Worm (Caenorhabditis elegans) whole organism, late embryonic: ENCODE results near the gene K02E2.6.

Source experiments
- ceh-24 ChIP-seq: sonication (generic microtip); optimal IDR thresholded peaks from 2 replicates; lab custom pipeline; 2016; ENCODE audit warnings: mild to moderate bottlenecking, missing genetic modification characterization, missing compliant biosample characterization
- ceh-30 ChIP-seq: fragments of 150-350 bp; optimal IDR thresholded peaks from 2 replicates; lab custom pipeline; 2014; ENCODE audit warnings: missing biosample characterization, missing genetic modification characterization
- ceh-31 ChIP-seq: sonication (generic microtip); optimal IDR thresholded peaks from 2 replicates; lab custom pipeline; 2016; ENCODE audit warnings: missing genetic modification characterization, missing compliant biosample characterization
- ceh-48 ChIP-seq: sonication (generic microtip); optimal IDR thresholded peaks from 2 replicates; lab custom pipeline; 2016; ENCODE audit warnings: missing genetic modification characterization, inconsistent platforms, missing compliant biosample characterization
- dmd-4 ChIP-seq: sonication (generic microtip); optimal IDR thresholded peaks from 2 replicates; lab custom pipeline; 2016; ENCODE audit warnings: borderline replicate concordance, missing genetic modification characterization, missing compliant biosample characterization
- nfya-1 ChIP-seq: sonication (generic microtip); optimal IDR thresholded peaks from 2 replicates; lab custom pipeline; 2017; ENCODE audit warnings: missing genetic modification characterization, mild to moderate bottlenecking, missing compliant biosample characterization, antibody characterized with exemption, moderate library complexity
- nhr-232 ChIP-seq: sonication (generic microtip); optimal IDR thresholded peaks from 2 replicates; lab custom pipeline; 2016; ENCODE audit warnings: missing genetic modification characterization, missing compliant biosample characterization
- ref-2 ChIP-seq: sonication (generic microtip); optimal IDR thresholded peaks from 2 replicates; lab custom pipeline; 2016; ENCODE audit warnings: missing genetic modification characterization, missing compliant biosample characterization
- unc-3 ChIP-seq, 2 experiments: fragments of 200-800 bp in 1 of 2; sonication (Bioruptor generic) in 1 of 2; sonication (generic microtip) in 1 of 2; conservative IDR thresholded peaks in 1 of 2; optimal IDR thresholded peaks in 1 of 2; 2 replicates each; pipeline versions ENCODE4 v1.3.6 to Lab custom; 2016 to 2022; ENCODE audit warnings: missing compliant biosample characterization in 2 of 2, missing genetic modification characterization in 2 of 2, missing genetic modification reagents in 1 of 2
- unc-55 ChIP-seq: sonication (generic microtip); optimal IDR thresholded peaks from 2 replicates; lab custom pipeline; 2017; ENCODE audit warnings: missing biosample characterization, missing genetic modification reagents, missing genetic modification characterization

- TF ChIP-seq ceh-24 (tag; lab: Kevin White, UChicago) (no peak), nhr-232 (tag; lab: Kevin White, UChicago) (no peak), unc-3 (GFP tag; conservative IDR thresholded peaks at IDR 0.05; lab: Robert Waterston, UW) (no peak), unc-3 (tag; optimal IDR thresholded peaks at IDR 0.05; lab: Kevin White, UChicago) (no peak), nfya-1 (no peak), ref-2 (no peak), unc-55 (GFP tag; lab: Kevin White, UChicago) (no peak), ceh-30 (tag; lab: Kevin White, UChicago) (no peak), dmd-4 (tag; lab: Kevin White, UChicago) (no peak), ceh-48 (tag; lab: Kevin White, UChicago) (no peak), ceh-31 (tag; lab: Kevin White, UChicago) (no peak)
Measured at ce11 chrV:20413936-20414335, 33.6 kb downstream of the K02E2.6 start.
